Worm (Caenorhabditis elegans) whole organism, L3 larva: Measurements from ENCODE around the gene fbxc-15.
"Not testable (repeated sequence)": the region's sequence is repeated elsewhere in the genome, so short reads cannot be mapped to it uniquely, and the experiment has no call there.

Source experiments
- ZK546.5 ChIP-seq: sonication (generic microtip); optimal IDR thresholded peaks from 2 replicates; lab custom pipeline; 2017; ENCODE audit warnings: missing biosample characterization, missing genetic modification characterization
- ceh-16 ChIP-seq: sonication (generic microtip); optimal IDR thresholded peaks from 2 replicates; lab custom pipeline; 2017; ENCODE audit warnings: missing biosample characterization, missing genetic modification characterization
- ceh-28 ChIP-seq: fragments of 150-350 bp; optimal IDR thresholded peaks from 2 replicates; lab custom pipeline; 2014; ENCODE audit warnings: missing biosample characterization, missing genetic modification reagents, missing genetic modification characterization
- ceh-82 ChIP-seq: fragments of 150-350 bp; optimal IDR thresholded peaks from 2 replicates; lab custom pipeline; 2014; ENCODE audit warnings: missing biosample characterization, missing genetic modification characterization
- daf-12 ChIP-seq: fragments of 150-350 bp; optimal IDR thresholded peaks from 2 replicates; lab custom pipeline; 2014; ENCODE audit warnings: missing biosample characterization, missing genetic modification reagents, missing genetic modification characterization
- egl-27 ChIP-seq: sonication (generic microtip); optimal IDR thresholded peaks from 4 replicates; lab custom pipeline; 2017; ENCODE audit warnings: missing biosample characterization, missing genetic modification reagents, missing genetic modification characterization
- elt-1 ChIP-seq: fragments of 150-350 bp; optimal IDR thresholded peaks from 2 replicates; lab custom pipeline; 2014; ENCODE audit warnings: missing biosample characterization, missing genetic modification characterization
- elt-2 ChIP-seq: sonication (generic microtip); optimal IDR thresholded peaks from 2 replicates; lab custom pipeline; 2016; ENCODE audit warnings: missing genetic modification reagents, mild to moderate bottlenecking, missing genetic modification characterization, missing compliant biosample characterization
- elt-3 ChIP-seq, 3 experiments: fragments of 150-350 bp in 1 of 3; sonication (generic microtip) in 2 of 3; optimal IDR thresholded peaks; 2 replicates in 2 of 3; 4 replicates in 1 of 3; lab custom pipeline; 2014 to 2017; ENCODE audit warnings: missing biosample characterization in 3 of 3, missing genetic modification characterization in 3 of 3
- fkh-10 ChIP-seq: sonication (generic microtip); optimal IDR thresholded peaks from 2 replicates; lab custom pipeline; 2017; ENCODE audit warnings: missing biosample characterization, missing genetic modification reagents, missing genetic modification characterization
- fkh-2 ChIP-seq: fragments of 150-350 bp; optimal IDR thresholded peaks from 2 replicates; lab custom pipeline; 2014; ENCODE audit warnings: missing biosample characterization, missing genetic modification reagents, missing genetic modification characterization
- hmg-11 ChIP-seq: sonication (generic microtip); optimal IDR thresholded peaks from 2 replicates; lab custom pipeline; 2016; ENCODE audit warnings: missing genetic modification characterization, missing compliant biosample characterization
- jun-1 ChIP-seq: fragments of 150-350 bp; optimal IDR thresholded peaks from 2 replicates; lab custom pipeline; 2014; ENCODE audit warnings: missing biosample characterization, missing genetic modification reagents, missing genetic modification characterization
- lin-39 ChIP-seq: fragments of 150-350 bp; optimal IDR thresholded peaks from 2 replicates; lab custom pipeline; 2018; ENCODE audit warnings: missing biosample characterization, missing genetic modification reagents, missing genetic modification characterization
- mdl-1 ChIP-seq: fragments of 150-350 bp; optimal IDR thresholded peaks from 2 replicates; lab custom pipeline; 2014; ENCODE audit warnings: missing biosample characterization, missing genetic modification characterization
- mml-1 ChIP-seq: fragments of 150-350 bp; sonication (generic microtip); optimal IDR thresholded peaks from 3 replicates; lab custom pipeline; 2014; ENCODE audit warnings: missing biosample characterization, missing genetic modification characterization
- nfya-1 ChIP-seq: sonication (generic microtip); optimal IDR thresholded peaks from 2 replicates; lab custom pipeline; 2017; ENCODE audit warnings: missing genetic modification characterization, mild to moderate bottlenecking, missing compliant biosample characterization, antibody characterized with exemption, moderate library complexity; ENCODE audit not compliant: insufficient read depth
- nhr-12 ChIP-seq: fragments of 150-350 bp; optimal IDR thresholded peaks from 2 replicates; lab custom pipeline; 2014; ENCODE audit warnings: missing biosample characterization, missing genetic modification characterization
- nhr-23 ChIP-seq: fragments of 150-350 bp; optimal IDR thresholded peaks from 2 replicates; lab custom pipeline; 2014; ENCODE audit warnings: missing biosample characterization, missing genetic modification reagents, missing genetic modification characterization
- nhr-237 ChIP-seq: fragments of 150-350 bp; optimal IDR thresholded peaks from 2 replicates; lab custom pipeline; 2014; ENCODE audit warnings: missing biosample characterization, missing genetic modification characterization
- nhr-28 ChIP-seq: fragments of 150-350 bp; optimal IDR thresholded peaks from 2 replicates; lab custom pipeline; 2014; ENCODE audit warnings: missing biosample characterization, missing genetic modification characterization
- nhr-43 ChIP-seq: sonication (generic microtip); optimal IDR thresholded peaks from 2 replicates; lab custom pipeline; 2016; ENCODE audit warnings: mild to moderate bottlenecking, missing genetic modification characterization, missing compliant biosample characterization; ENCODE audit not compliant: poor library complexity, severe bottlenecking
- nhr-76 ChIP-seq: fragments of 150-350 bp; sonication (generic microtip); optimal IDR thresholded peaks from 5 replicates; lab custom pipeline; 2014; ENCODE audit warnings: missing biosample characterization, missing genetic modification characterization
- pqm-1 ChIP-seq: fragments of 150-350 bp; optimal IDR thresholded peaks from 2 replicates; lab custom pipeline; 2017; ENCODE audit warnings: missing biosample characterization, missing genetic modification characterization, inconsistent platforms
- sea-2 ChIP-seq: fragments of 150-350 bp; sonication (generic microtip); optimal IDR thresholded peaks from 4 replicates; lab custom pipeline; 2014; ENCODE audit warnings: missing biosample characterization, missing genetic modification reagents, missing genetic modification characterization
- skn-1 ChIP-seq: fragments of 150-350 bp; optimal IDR thresholded peaks from 2 replicates; lab custom pipeline; 2014; ENCODE audit warnings: missing biosample characterization, missing genetic modification characterization
- snpc-4 ChIP-seq: fragments of 150-350 bp; optimal IDR thresholded peaks from 2 replicates; lab custom pipeline; 2014; ENCODE audit warnings: missing biosample characterization, missing genetic modification characterization
- tbx-2 ChIP-seq: sonication (generic microtip); optimal IDR thresholded peaks from 2 replicates; lab custom pipeline; 2016; ENCODE audit warnings: mild to moderate bottlenecking, missing genetic modification characterization, missing compliant biosample characterization
- unc-39 ChIP-seq: sonication (generic microtip); optimal IDR thresholded peaks from 4 replicates; lab custom pipeline; 2017; ENCODE audit warnings: missing biosample characterization, missing genetic modification characterization
- unc-62 ChIP-seq: fragments of 150-350 bp; sonication (generic microtip); optimal IDR thresholded peaks from 4 replicates; lab custom pipeline; 2014; ENCODE audit warnings: missing biosample characterization, missing genetic modification reagents, missing genetic modification characterization
- zag-1 ChIP-seq: fragments of 150-350 bp; optimal IDR thresholded peaks from 2 replicates; lab custom pipeline; 2014; ENCODE audit warnings: missing biosample characterization, missing genetic modification characterization
- ztf-11 ChIP-seq: fragments of 150-350 bp; optimal IDR thresholded peaks from 2 replicates; lab custom pipeline; 2014; ENCODE audit warnings: missing biosample characterization, missing genetic modification characterization

The fbxc-15 gene

DNA sequence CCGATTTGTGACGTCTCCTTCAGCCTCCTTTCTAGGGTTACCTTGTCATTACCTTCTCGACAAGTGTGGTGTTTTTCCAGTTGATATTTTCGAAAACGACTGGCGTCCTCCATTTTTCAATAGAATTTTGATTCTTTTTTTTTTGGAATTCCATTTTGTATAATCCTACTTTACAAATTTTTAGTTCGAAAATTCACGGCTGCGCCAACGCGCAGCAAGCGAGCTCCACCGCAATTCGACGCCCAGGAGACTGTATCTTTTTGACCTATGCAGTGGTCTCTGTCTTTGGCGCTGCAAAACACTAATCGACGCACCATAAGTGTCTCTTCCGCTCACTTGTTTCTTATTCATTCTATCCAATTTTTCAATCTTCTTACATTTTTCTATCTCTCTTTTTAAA, 12.1 kb downstream of the fbxc-15 start, which contains the start of gene fbxc-42:
fbxc-42 (plus strand) TSS at position 301 of the 400 bp plus-strand sequence.
- TF ChIP-seq nhr-237 (tag; lab: Kevin White, UChicago) (no peak), skn-1 (tag; lab: Kevin White, UChicago) (no peak), elt-1 (tag; lab: Kevin White, UChicago) (no peak), mdl-1 (tag; lab: Kevin White, UChicago) (no peak), ZK546.5 (no peak), unc-62 (no peak), nfya-1 (no peak), ceh-82 (tag; lab: Kevin White, UChicago) (no peak)

DNA sequence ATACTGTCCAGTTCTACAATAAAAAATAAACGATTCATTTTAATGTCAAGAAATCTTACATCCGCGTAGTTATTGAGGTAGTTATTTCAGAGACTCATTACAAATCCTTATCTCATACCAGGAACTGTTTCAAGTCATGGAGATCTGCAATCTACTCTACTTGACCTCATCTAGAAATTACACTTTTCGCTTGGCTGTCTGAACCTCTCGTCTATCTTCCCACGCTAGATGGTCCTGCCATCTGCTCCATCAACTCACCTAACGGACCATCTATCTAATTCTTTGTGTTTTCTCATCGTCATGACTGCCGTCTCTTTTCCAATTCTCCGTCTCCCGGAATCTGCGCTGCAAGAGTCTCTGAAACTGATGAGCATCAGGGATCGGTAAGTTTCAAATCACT, 15.0 kb downstream of the fbxc-15 start, which contains the start of gene F45D11.7:
F45D11.7 (plus strand) TSS at position 301 of the 400 bp plus-strand sequence.
- TF ChIP-seq elt-2 (tag; lab: Kevin White, UChicago); nhr-28 (tag; lab: Kevin White, UChicago); nfya-1: not testable (repeated sequence)
- TF ChIP-seq, all 47 proteins: peak for 0; not testable (repeated sequence) for 47

DNA sequence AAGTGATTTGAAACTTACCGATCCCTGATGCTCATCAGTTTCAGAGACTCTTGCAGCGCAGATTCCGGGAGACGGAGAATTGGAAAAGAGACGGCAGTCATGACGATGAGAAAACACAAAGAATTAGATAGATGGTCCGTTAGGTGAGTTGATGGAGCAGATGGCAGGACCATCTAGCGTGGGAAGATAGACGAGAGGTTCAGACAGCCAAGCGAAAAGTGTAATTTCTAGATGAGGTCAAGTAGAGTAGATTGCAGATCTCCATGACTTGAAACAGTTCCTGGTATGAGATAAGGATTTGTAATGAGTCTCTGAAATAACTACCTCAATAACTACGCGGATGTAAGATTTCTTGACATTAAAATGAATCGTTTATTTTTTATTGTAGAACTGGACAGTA, 16.9 kb downstream of the fbxc-15 start, which contains the start of gene F45D11.11:
F45D11.11 (minus strand) TSS at position 101 of the 400 bp plus-strand sequence.
- TF ChIP-seq unc-62; fkh-2 (tag; lab: Kevin White, UChicago); zag-1 (tag; lab: Kevin White, UChicago): not testable (repeated sequence)
- TF ChIP-seq, all 47 proteins: peak for 0; not testable (repeated sequence) for 47

DNA sequence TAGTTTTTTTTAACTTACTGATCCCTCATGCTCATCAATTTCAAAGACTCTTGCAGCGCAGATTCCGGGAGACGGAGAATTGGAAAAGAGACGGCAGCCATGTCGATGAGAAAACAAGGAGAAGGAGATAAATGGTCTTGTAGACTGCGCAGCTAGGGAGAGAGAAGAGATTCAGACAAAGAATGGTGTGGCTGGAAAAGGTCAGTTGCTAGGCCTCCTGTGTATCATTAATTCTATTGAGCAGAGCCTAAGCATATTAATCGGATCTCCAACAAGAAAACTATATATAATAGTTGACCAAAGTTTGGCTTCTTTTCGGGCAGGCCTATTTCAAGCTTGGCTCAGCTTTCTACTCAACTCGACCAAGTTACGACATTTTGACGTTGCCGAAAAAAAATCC, 20.3 kb downstream of the fbxc-15 start, which contains the start of gene fbxb-29:
fbxb-29 (minus strand) TSS at position 101 of the 400 bp plus-strand sequence.
- TF ChIP-seq hmg-11 (tag; lab: Kevin White, UChicago), result no peak
- no peak for TF ChIP-seq ceh-28
- no peak for TF ChIP-seq jun-1 (tag; lab: Kevin White, UChicago)
- no peak for TF ChIP-seq unc-39 (tag; lab: Kevin White, UChicago)
- TF ChIP-seq sea-2 (GFP tag; lab: Kevin White, UChicago), result no peak
- TF ChIP-seq egl-27 (tag; lab: Kevin White, UChicago), result no peak
- TF ChIP-seq nhr-76 (tag; lab: Kevin White, UChicago), result no peak
- no peak for TF ChIP-seq pqm-1 (tag; lab: Kevin White, UChicago)
- no peak for TF ChIP-seq nhr-12 (tag; lab: Kevin White, UChicago)
- TF ChIP-seq ceh-82 (tag; lab: Kevin White, UChicago), result no peak
- no peak for TF ChIP-seq ztf-11 (tag; lab: Kevin White, UChicago)
- no peak for TF ChIP-seq fkh-10
- TF ChIP-seq tbx-2, result no peak
- no peak for TF ChIP-seq daf-12 (tag; lab: Kevin White, UChicago)
- no peak for TF ChIP-seq elt-1 (tag; lab: Kevin White, UChicago)
- no peak for TF ChIP-seq mml-1
- TF ChIP-seq, all 47 proteins: peak for 0

DNA sequence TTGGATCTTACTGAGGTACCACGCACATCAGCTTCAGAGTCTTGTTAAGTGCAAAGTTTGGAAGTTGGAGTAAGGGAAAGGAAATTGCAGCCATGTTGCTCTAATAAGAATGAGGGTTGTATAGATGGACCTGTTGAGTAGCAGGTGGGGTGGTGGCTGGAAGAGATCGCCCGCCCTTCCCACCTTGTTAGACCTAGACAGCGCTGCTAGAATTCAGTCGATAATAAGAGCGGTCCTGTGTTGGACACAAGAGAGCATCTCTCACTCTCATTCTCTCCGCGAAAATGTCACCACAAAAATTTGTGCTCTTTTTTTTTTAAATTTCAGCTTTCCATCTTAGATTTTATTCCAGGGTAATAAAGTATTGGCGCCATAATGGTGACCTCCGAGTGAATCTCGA, 22.1 kb downstream of the fbxc-15 start, which contains the start of the genes fbxb-30 and F45D11.5:
fbxb-30 (minus strand) TSS at position 101 of the 400 bp plus-strand sequence.
F45D11.5 (plus strand) TSS at position 352 of the 400 bp plus-strand sequence.
- TF ChIP-seq sea-2 (GFP tag; lab: Kevin White, UChicago), result no peak
- TF ChIP-seq nhr-12 (tag; lab: Kevin White, UChicago), result no peak
- no peak for TF ChIP-seq nhr-28 (tag; lab: Kevin White, UChicago)
- no peak for TF ChIP-seq nfya-1
- no peak for TF ChIP-seq ceh-16
- no peak for TF ChIP-seq elt-3 (tag; optimal IDR thresholded peaks at IDR 0.05; lab: Kevin White, UChicago)
- no peak for TF ChIP-seq nhr-23
- no peak for TF ChIP-seq mml-1
- TF ChIP-seq nhr-43, result no peak
- TF ChIP-seq elt-1 (tag; lab: Kevin White, UChicago), result no peak
- no peak for TF ChIP-seq nhr-76 (tag; lab: Kevin White, UChicago)
- no peak for TF ChIP-seq lin-39 (tag; lab: Kevin White, UChicago)

DNA sequence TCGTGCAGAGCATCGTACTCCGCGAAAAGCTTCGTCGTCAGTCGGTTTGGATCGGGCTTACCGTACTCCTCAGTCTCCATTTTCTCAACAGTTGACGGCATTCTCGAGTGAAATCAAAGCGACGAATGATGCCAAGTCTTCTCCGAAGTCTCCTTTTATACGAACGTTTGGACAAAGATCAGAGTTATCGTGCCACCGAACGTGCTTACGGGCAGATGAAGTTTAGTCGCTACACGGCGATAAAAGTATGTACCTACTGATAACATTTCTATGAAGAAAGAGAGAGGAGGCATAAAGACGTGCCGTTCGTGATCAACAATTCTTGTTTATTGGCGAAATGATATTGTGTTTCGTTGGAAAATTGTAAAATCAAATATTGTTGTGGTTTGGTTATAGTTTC, 27.2 kb downstream of the fbxc-15 start, which contains the start of gene F45D11.14:
F45D11.14 (minus strand) TSS at position 101 of the 400 bp plus-strand sequence.
- not testable (repeated sequence) for TF ChIP-seq mdl-1 (tag; lab: Kevin White, UChicago); snpc-4 (tag; lab: Kevin White, UChicago); ceh-16
